Worm (Caenorhabditis elegans) whole organism, L1 larva: ENCODE measurements around the gene nlp-5.

Experiments
- C04F5.9 ChIP-seq: sonication (generic microtip); optimal IDR thresholded peaks from 2 replicates; lab custom pipeline; 2016; ENCODE audit warnings: missing genetic modification characterization, missing compliant biosample characterization
- aly-2 ChIP-seq: fragments of 150-350 bp; optimal IDR thresholded peaks from 2 replicates; lab custom pipeline; 2014; ENCODE audit warnings: missing biosample characterization, missing genetic modification characterization
- blmp-1 ChIP-seq: fragments of 150-350 bp; optimal IDR thresholded peaks from 2 replicates; lab custom pipeline; 2014; ENCODE audit warnings: missing biosample characterization, missing genetic modification characterization
- ces-1 ChIP-seq: fragments of 150-350 bp; optimal IDR thresholded peaks from 2 replicates; lab custom pipeline; 2014; ENCODE audit warnings: missing biosample characterization, missing genetic modification reagents, missing genetic modification characterization
- egl-27 ChIP-seq, 2 experiments: fragments of 150-350 bp in 1 of 2; sonication (generic microtip); optimal IDR thresholded peaks; 3 replicates each; lab custom pipeline; 2017 to 2018; ENCODE audit warnings: missing biosample characterization in 2 of 2, missing genetic modification characterization in 2 of 2, missing genetic modification reagents in 2 of 2
- lin-35 ChIP-seq, 2 experiments: fragments of 150-350 bp; optimal IDR thresholded peaks; 2 replicates each; lab custom pipeline; 2014; ENCODE audit warnings: missing biosample characterization in 2 of 2, missing genetic modification characterization in 2 of 2, missing genetic modification reagents in 2 of 2
- lsy-2 ChIP-seq, 2 experiments: fragments of 150-350 bp; optimal IDR thresholded peaks; 2 replicates each; lab custom pipeline; 2014; ENCODE audit warnings: missing biosample characterization in 2 of 2, missing genetic modification characterization in 2 of 2
- nhr-19 ChIP-seq: fragments of 200-800 bp; sonication (Bioruptor generic); conservative IDR thresholded peaks from 2 replicates; pipeline ENCODE4 v1.3.6; 2022; ENCODE audit warnings: missing genetic modification characterization, missing compliant biosample characterization
- sox-4 ChIP-seq: sonication (generic microtip); optimal IDR thresholded peaks from 2 replicates; lab custom pipeline; 2016; ENCODE audit warnings: missing genetic modification characterization, missing compliant biosample characterization
- tbx-2 ChIP-seq: sonication (generic microtip); optimal IDR thresholded peaks from 2 replicates; lab custom pipeline; 2016; ENCODE audit warnings: missing genetic modification characterization, missing compliant biosample characterization
- tlp-1 ChIP-seq: fragments of 150-350 bp; optimal IDR thresholded peaks from 2 replicates; lab custom pipeline; 2014; ENCODE audit warnings: missing biosample characterization, missing genetic modification characterization
- zip-4 ChIP-seq: fragments of 200-800 bp; sonication (Bioruptor generic); optimal IDR thresholded peaks from 2 replicates; lab custom pipeline; 2018; ENCODE audit warnings: mild to moderate bottlenecking, missing genetic modification characterization, moderate library complexity, missing compliant biosample characterization
- ztf-11 ChIP-seq, 2 experiments: sonication (generic microtip); optimal IDR thresholded peaks; 2 replicates each; lab custom pipeline; 2016 to 2017; ENCODE audit warnings: missing genetic modification characterization in 2 of 2, missing biosample characterization in 1 of 2, missing compliant biosample characterization in 1 of 2

ce11 chrII:8256013-8256412, 17.8 kb downstream of the nlp-5 start, which contains the start of gene F35C11.7:
- TF ChIP-seq sox-4 (no peak), lin-35 (GFP tag; optimal IDR thresholded peaks at IDR 0.05; lab: Kevin White, UChicago) (no peak), lsy-2 (tag; optimal IDR thresholded peaks at IDR 0.05; lab: Kevin White, UChicago) (no peak), blmp-1 (tag; lab: Kevin White, UChicago) (no peak), ztf-11 (tag; optimal IDR thresholded peaks at IDR 0.05; lab: Kevin White, UChicago) (no peak), egl-27 (tag; optimal IDR thresholded peaks at IDR 0.05; lab: Kevin White, UChicago) (no peak), zip-4 (GFP tag; lab: Kevin White, UChicago) (no peak), ces-1 (GFP tag; lab: Kevin White, UChicago) (no peak), tbx-2 (tag; lab: Kevin White, UChicago) (no peak), C04F5.9 (no peak), aly-2 (tag; lab: Kevin White, UChicago) (no peak), tlp-1 (tag; lab: Kevin White, UChicago) (no peak), nhr-19 (no peak)
